Fruit fly (Drosophila melanogaster): ENCODE measurements around the gene CG43117.

CG43117 gene

dm6 chr3R:26464370-26464769 is 9.8 kb downstream of the CG43117 start:
- TF ChIP-seq spab (GFP tag; optimal IDR thresholded peaks at IDR 0.05) (peak; percentile 34), CG6808 (GFP tag; optimal IDR thresholded peaks at IDR 0.05) (peak; percentile 55), CG6854 (GFP tag; optimal IDR thresholded peaks at IDR 0.05) (peak; percentile 73), Blimp-1 (GFP tag; optimal IDR thresholded peaks at IDR 0.05) (no peak), CG3919 (GFP tag; optimal IDR thresholded peaks at IDR 0.05) (peak; percentile 45), Sox14 (GFP tag; optimal IDR thresholded peaks at IDR 0.05) (no peak), CG11762 (GFP tag; optimal IDR thresholded peaks at IDR 0.05; ENCODE audit: insufficient read depth) (peak; percentile 2), eg (GFP tag; IDR thresholded peaks at IDR 0.05) (peak; percentile 56; the same call in 1 of the 3 replicates), Gug (GFP tag; IDR thresholded peaks at IDR 0.05) (no peak), esn (GFP tag; optimal IDR thresholded peaks at IDR 0.05) (no peak), fkh (GFP tag; optimal IDR thresholded peaks at IDR 0.05) (no peak), topi (GFP tag; optimal IDR thresholded peaks at IDR 0.05) (peak; percentile 35), Eip78C (GFP tag) (peak; percentile 84), salr (GFP tag; optimal IDR thresholded peaks at IDR 0.05) (no peak), CG10669 (GFP tag; optimal IDR thresholded peaks at IDR 0.05) (no peak), CG10631 (GFP tag; optimal IDR thresholded peaks at IDR 0.05) (no peak), CG8119 (GFP tag; IDR thresholded peaks at IDR 0.05) (peak; percentile 48; the same call in 2 of the 3 replicates), vri (GFP tag; optimal IDR thresholded peaks at IDR 0.05) (peak; percentile 40), Eip93F (GFP tag; optimal IDR thresholded peaks at IDR 0.05) (peak; percentile 66), CG9139 (GFP tag; optimal IDR thresholded peaks at IDR 0.05) (peak; percentile 39), Lpt (GFP tag; optimal IDR thresholded peaks at IDR 0.05) (peak; percentile 39), CG6163 (GFP tag; IDR thresholded peaks at IDR 0.05) (0 out of 3 replicates have a peak, but pooled peaks have one; percentile 26), net (GFP tag; optimal IDR thresholded peaks at IDR 0.05) (peak; percentile 69), OdsH (GFP tag; optimal IDR thresholded peaks at IDR 0.05) (no peak), CG32006 (GFP tag; optimal IDR thresholded peaks at IDR 0.05) (peak; percentile 8), achi (GFP tag; optimal IDR thresholded peaks at IDR 0.05) (no peak), CG7368 (GFP tag; optimal IDR thresholded peaks at IDR 0.05) (peak; percentile 22), cyc (GFP tag; optimal IDR thresholded peaks at IDR 0.05) (no peak), ss (GFP tag; optimal IDR thresholded peaks at IDR 0.05) (peak; percentile 61 to 66), CG16779 (tag; optimal IDR thresholded peaks at IDR 0.05) (peak; percentile 50), Eip75B (GFP tag; optimal IDR thresholded peaks at IDR 0.05) (no peak), CG6276 (GFP tag; optimal IDR thresholded peaks at IDR 0.05) (peak; percentile 74)

dm6 chr3R:26465121-26465520 is 10.5 kb downstream of the CG43117 start:
- TF ChIP-seq acj6 (GFP tag; optimal IDR thresholded peaks at IDR 0.05): no peak
- TF ChIP-seq CG8119 (GFP tag; IDR thresholded peaks at IDR 0.05): no peak
- no peak for TF ChIP-seq CG11294 (GFP tag; IDR thresholded peaks at IDR 0.05)
- TF ChIP-seq CG6854 (GFP tag; optimal IDR thresholded peaks at IDR 0.05): no peak
- no peak for TF ChIP-seq CG3919 (GFP tag; optimal IDR thresholded peaks at IDR 0.05)
- no peak for TF ChIP-seq dsx (GFP tag; optimal IDR thresholded peaks at IDR 0.05; ENCODE audit: poor library complexity, severe bottlenecking)
- no peak for TF ChIP-seq Ets21C (GFP tag; optimal IDR thresholded peaks at IDR 0.05)
- TF ChIP-seq Eip78C (GFP tag): no peak

dm6 chr3R:26478040-26478439 is 23.4 kb downstream of the CG43117 start:
- TF ChIP-seq CG6854 (GFP tag; optimal IDR thresholded peaks at IDR 0.05) (no peak), svp (GFP tag) (no peak), CG6792 (GFP tag; optimal IDR thresholded peaks at IDR 0.05) (no peak), acj6 (GFP tag; optimal IDR thresholded peaks at IDR 0.05) (no peak), Sox14 (GFP tag; optimal IDR thresholded peaks at IDR 0.05) (no peak), Gug (GFP tag; IDR thresholded peaks at IDR 0.05) (peak; percentile 45; the same call in 1 of the 2 replicates), pdm3 (GFP tag; optimal IDR thresholded peaks at IDR 0.05) (peak; percentile 9), CG10669 (GFP tag; optimal IDR thresholded peaks at IDR 0.05) (no peak), Hr4 (GFP tag; optimal IDR thresholded peaks at IDR 0.05) (peak; percentile 30), CG6163 (GFP tag; IDR thresholded peaks at IDR 0.05) (peak; percentile 71), fd59A (GFP tag; optimal IDR thresholded peaks at IDR 0.05) (no peak), dac (GFP tag; optimal IDR thresholded peaks at IDR 0.05) (no peak), Lpt (GFP tag; optimal IDR thresholded peaks at IDR 0.05) (no peak), CG6808 (GFP tag; optimal IDR thresholded peaks at IDR 0.05) (no peak), CG6276 (GFP tag; optimal IDR thresholded peaks at IDR 0.05) (peak; percentile 34), fd85E (GFP tag; optimal IDR thresholded peaks at IDR 0.05) (no peak), Ets21C (GFP tag; optimal IDR thresholded peaks at IDR 0.05) (no peak), Met (GFP tag; optimal IDR thresholded peaks at IDR 0.05) (no peak), CG11902 (GFP tag; optimal IDR thresholded peaks at IDR 0.05) (no peak), esn (GFP tag; optimal IDR thresholded peaks at IDR 0.05) (no peak), Hr38 (GFP tag; optimal IDR thresholded peaks at IDR 0.05) (no peak), CG1621 (tag; optimal IDR thresholded peaks at IDR 0.05) (no peak), eg (GFP tag; IDR thresholded peaks at IDR 0.05) (peak; percentile 55; the same call in 2 of the 3 replicates), Hr39 (GFP tag; optimal IDR thresholded peaks at IDR 0.05) (no peak), achi (GFP tag; optimal IDR thresholded peaks at IDR 0.05) (no peak)
